Fruit fly (Drosophila melanogaster): ENCODE data around the gene CG2975.

Gene CG2975

DNA sequence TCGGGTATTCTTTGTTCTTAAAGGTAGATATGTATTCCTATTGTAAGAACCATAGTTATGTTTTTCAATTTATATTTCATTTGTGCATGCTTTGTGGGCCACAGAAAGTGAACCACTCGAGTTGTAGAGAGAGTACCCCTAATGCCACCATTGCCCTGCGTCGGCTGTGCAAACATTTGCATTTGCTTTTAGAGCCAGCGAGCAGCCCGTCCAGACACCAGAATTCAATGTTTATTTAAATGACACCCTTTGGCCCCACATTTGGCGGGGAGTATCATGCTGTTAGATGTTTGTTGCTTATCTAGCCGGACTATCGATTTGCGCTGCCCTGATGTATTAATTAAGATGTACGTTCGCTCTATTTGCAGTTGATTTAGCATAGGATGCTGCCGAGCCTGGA, 24.7 kb downstream of the CG2975 start (continued):
- TF ChIP-seq CG3281 (GFP tag; optimal IDR thresholded peaks at IDR 0.05) (peak; percentile 14), caup (GFP tag; optimal IDR thresholded peaks at IDR 0.05; ENCODE audit: severe bottlenecking) (peak; percentile 49), Xbp1 (GFP tag; optimal IDR thresholded peaks at IDR 0.05) (no peak), CG6254 (GFP tag; optimal IDR thresholded peaks at IDR 0.05) (peak; percentile 22), Kr (GFP tag; optimal IDR thresholded peaks at IDR 0.05) (peak; percentile 10), Tbp (GFP tag; optimal IDR thresholded peaks at IDR 0.05) (no peak), HHEX (GFP tag; optimal IDR thresholded peaks at IDR 0.05) (peak; percentile 33), cas (GFP tag; IDR thresholded peaks at IDR 0.05) (no peak), CG17568 (GFP tag; optimal IDR thresholded peaks at IDR 0.05) (peak; percentile 62), wek (GFP tag; optimal IDR thresholded peaks at IDR 0.05) (peak; percentile 90), CkIIα-i1 (GFP tag; IDR thresholded peaks at IDR 0.05) (no peak), Hmr (GFP tag; optimal IDR thresholded peaks at IDR 0.05) (peak; percentile 20), sqz (GFP tag; optimal IDR thresholded peaks at IDR 0.05) (peak; percentile 35), Hsf (GFP tag; optimal IDR thresholded peaks at IDR 0.05) (no peak), CG15514 (GFP tag; optimal IDR thresholded peaks at IDR 0.05) (peak; percentile 41), CG1792 (GFP tag; optimal IDR thresholded peaks at IDR 0.05) (peak; percentile 4), Awh (GFP tag; IDR thresholded peaks at IDR 0.05) (peak; percentile 24; the same call in 1 of the 2 replicates), hkb (optimal IDR thresholded peaks at IDR 0.05) (no peak), hkb (GFP tag; IDR thresholded peaks at IDR 0.05) (peak; percentile 50), Lpt (GFP tag; optimal IDR thresholded peaks at IDR 0.05) (no peak), Meics (GFP tag; optimal IDR thresholded peaks at IDR 0.05) (peak; percentile 19), CG15601 (tag; optimal IDR thresholded peaks at IDR 0.05) (peak; percentile 16), CG17359 (tag; optimal IDR thresholded peaks at IDR 0.05) (peak; percentile 16), Ptx1 (GFP tag; IDR thresholded peaks at IDR 0.05) (no peak), CG17829 (tag; optimal IDR thresholded peaks at IDR 0.05) (no peak), CG5953 (GFP tag; IDR thresholded peaks at IDR 0.05) (no peak), CG17186 (GFP tag; optimal IDR thresholded peaks at IDR 0.05) (peak; percentile 14), sens (GFP tag) (peak; percentile 65), gro (GFP tag; optimal IDR thresholded peaks at IDR 0.05) (no peak), dysf (GFP tag; IDR thresholded peaks at IDR 0.05) (0 out of 3 replicates have a peak, but pooled peaks have one; percentile 6), odd (GFP tag; optimal IDR thresholded peaks at IDR 0.05) (peak; percentile 55), CG14710 (tag; optimal IDR thresholded peaks at IDR 0.05) (peak; percentile 2), ara (GFP tag; IDR thresholded peaks at IDR 0.05) (0 out of 2 replicates have a peak, but pooled peaks have one; percentile 34), onecut (GFP tag; IDR thresholded peaks at IDR 0.05) (peak; percentile 42; the same call in 1 of the 2 replicates), CG1603 (tag; optimal IDR thresholded peaks at IDR 0.05) (peak; percentile 48), hb (GFP tag; IDR thresholded peaks at IDR 0.05; ENCODE audit: partially characterized antibody) (no peak), CG17328 (GFP tag; IDR thresholded peaks at IDR 0.05) (peak; percentile 20; the same call in 1 of the 2 replicates), CG17385 (GFP tag; optimal IDR thresholded peaks at IDR 0.05) (peak; percentile 28)

DNA sequence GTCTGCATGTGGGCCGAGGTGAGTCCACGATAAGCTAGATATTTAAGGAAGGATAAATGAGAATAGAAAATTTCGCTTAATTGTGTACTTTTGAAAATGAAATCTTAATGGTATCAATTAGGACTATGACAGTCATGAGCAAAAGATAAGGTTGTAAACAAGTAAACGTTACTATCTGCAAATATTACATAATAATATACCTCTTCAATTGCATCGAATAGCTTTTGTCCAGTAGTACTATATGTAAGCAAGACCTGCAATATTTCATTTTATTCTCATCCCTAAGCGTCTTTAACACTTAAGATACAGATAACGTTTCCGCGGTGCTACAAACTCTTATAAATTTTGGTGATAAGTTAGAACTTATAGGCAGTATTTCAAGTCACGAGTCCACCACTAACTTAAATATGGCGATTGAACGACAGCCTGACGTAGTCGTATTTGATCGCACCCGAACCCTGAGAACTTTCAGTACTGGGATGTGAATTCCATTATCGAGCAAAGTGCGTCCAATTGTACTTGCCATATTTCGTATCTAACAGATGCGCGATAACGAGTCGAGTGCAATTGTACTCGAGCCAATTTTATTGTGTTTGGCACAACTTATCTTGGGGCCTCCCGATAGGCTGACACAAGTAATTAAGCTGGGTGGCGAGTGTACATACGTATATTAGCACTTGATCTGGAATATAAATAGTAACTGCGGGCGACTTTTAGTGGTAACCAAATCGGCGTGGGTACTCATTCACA, 25.8 kb downstream of the CG2975 start:
- TF ChIP-seq CG14710 (tag; optimal IDR thresholded peaks at IDR 0.05): no peak
- TF ChIP-seq nmo (GFP tag; optimal IDR thresholded peaks at IDR 0.05): no peak
- no peak for TF ChIP-seq CG4360 (GFP tag; IDR thresholded peaks at IDR 0.05)
- no peak for TF ChIP-seq CG9932 (GFP tag; IDR thresholded peaks at IDR 0.05)
- no peak for TF ChIP-seq HLH3B (GFP tag; IDR thresholded peaks at IDR 0.05)
- no peak for TF ChIP-seq CG9609 (GFP tag; optimal IDR thresholded peaks at IDR 0.05)
- no peak for TF ChIP-seq Ets65A (GFP tag)
- TF ChIP-seq fd64A (GFP tag; optimal IDR thresholded peaks at IDR 0.05): no peak
- TF ChIP-seq CG13287 (GFP tag; IDR thresholded peaks at IDR 0.05; ENCODE audit: partially characterized antibody): no peak; the same call in 1 of the 2 replicates
- TF ChIP-seq NC2β (GFP tag; optimal IDR thresholded peaks at IDR 0.05): no peak
- TF ChIP-seq org-1 (GFP tag; optimal IDR thresholded peaks at IDR 0.05): no peak
- no peak for TF ChIP-seq CG10431 (GFP tag; optimal IDR thresholded peaks at IDR 0.05)
- no peak for TF ChIP-seq CG7357 (GFP tag; IDR thresholded peaks at IDR 0.05)
- TF ChIP-seq shn (GFP tag; optimal IDR thresholded peaks at IDR 0.05): no peak
- no peak for TF ChIP-seq CG10959 (GFP tag; IDR thresholded peaks at IDR 0.05)

Measured in whole organism, embryonic.